Fruit fly (Drosophila melanogaster): ENCODE results near the gene Dad.

DNA sequence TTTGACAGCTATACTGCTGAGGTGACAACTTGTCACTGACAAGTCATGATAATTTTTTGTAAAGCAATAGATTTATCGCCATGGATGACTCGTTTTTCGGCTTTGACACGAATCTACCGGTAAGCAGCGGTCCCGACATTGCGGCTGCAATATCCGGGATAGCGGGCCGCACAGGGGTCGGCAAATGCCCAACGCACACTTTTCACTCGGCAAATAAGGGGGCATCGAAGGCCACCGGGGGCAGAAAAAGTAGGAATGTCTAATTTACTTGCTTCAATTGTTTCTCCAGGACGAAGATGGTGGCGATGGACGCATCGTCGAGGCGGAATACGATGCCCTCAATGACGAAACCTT lies 10.3 kb upstream of the Dad start:
- TF ChIP-seq dm (GFP tag; optimal IDR thresholded peaks at IDR 0.05), result no peak
- TF ChIP-seq prd (optimal IDR thresholded peaks at IDR 0.05), result no peak
- TF ChIP-seq prd (GFP tag; IDR thresholded peaks at IDR 0.05), result no peak
- no peak for TF ChIP-seq phol (tag; optimal IDR thresholded peaks at IDR 0.05)
- TF ChIP-seq Ravus (GFP tag; IDR thresholded peaks at IDR 0.05), result no peak
- TF ChIP-seq CG17328 (GFP tag; IDR thresholded peaks at IDR 0.05), result 0 out of 2 replicates have a peak, but pooled peaks have one; percentile 16

Measured in whole organism, embryonic.